Worm (Caenorhabditis elegans) whole organism, L1 larva: ENCODE data around the gene mpz-5.

ENCODE experiments used
- C16A3.4 ChIP-seq: fragments of 150-350 bp; optimal IDR thresholded peaks from 2 replicates; lab custom pipeline; 2014; ENCODE audit warnings: missing biosample characterization, missing genetic modification characterization
- C34B4.2 ChIP-seq: sonication (generic microtip); optimal IDR thresholded peaks from 2 replicates; lab custom pipeline; 2017; ENCODE audit warnings: mild to moderate bottlenecking, missing genetic modification characterization, missing compliant biosample characterization
- F16B12.6 ChIP-seq: fragments of 150-350 bp; optimal IDR thresholded peaks from 2 replicates; lab custom pipeline; 2014; ENCODE audit warnings: missing biosample characterization, missing genetic modification characterization
- aha-1 ChIP-seq: fragments of 150-350 bp; optimal IDR thresholded peaks from 2 replicates; lab custom pipeline; 2014; ENCODE audit warnings: missing biosample characterization, missing genetic modification characterization
- aly-2 ChIP-seq: fragments of 150-350 bp; optimal IDR thresholded peaks from 2 replicates; lab custom pipeline; 2014; ENCODE audit warnings: missing biosample characterization, missing genetic modification characterization
- ama-1 ChIP-seq: fragments of 150-350 bp; optimal IDR thresholded peaks from 2 replicates; lab custom pipeline; 2014
- ceh-63 ChIP-seq: fragments of 200-800 bp; sonication (Bioruptor generic); optimal IDR thresholded peaks from 2 replicates; lab custom pipeline; 2018; ENCODE audit warnings: mild to moderate bottlenecking, missing genetic modification characterization, missing compliant biosample characterization
- ceh-8 ChIP-seq: fragments of 200-800 bp; sonication (Bioruptor generic); optimal IDR thresholded peaks from 2 replicates; lab custom pipeline; 2018; ENCODE audit warnings: mild to moderate bottlenecking, missing genetic modification characterization, moderate library complexity, missing compliant biosample characterization
- ceh-82 ChIP-seq, 3 experiments: fragments of 150-350 bp in 1 of 3; sonication (generic microtip) in 2 of 3; optimal IDR thresholded peaks; 2 replicates each; lab custom pipeline; 2014 to 2017; ENCODE audit warnings: missing biosample characterization in 3 of 3, missing genetic modification characterization in 3 of 3
- ceh-88 ChIP-seq: fragments of 200-800 bp; sonication (Bioruptor generic); IDR thresholded peaks from 2 replicates; pipeline ENCODE4 v1.3.6; 2022; ENCODE audit warnings: missing genetic modification characterization, missing compliant biosample characterization
- ces-1 ChIP-seq: fragments of 150-350 bp; optimal IDR thresholded peaks from 2 replicates; lab custom pipeline; 2014; ENCODE audit warnings: missing biosample characterization, missing genetic modification reagents, missing genetic modification characterization
- dsc-1 ChIP-seq: sonication (generic microtip); optimal IDR thresholded peaks from 2 replicates; lab custom pipeline; 2016; ENCODE audit warnings: mild to moderate bottlenecking, missing genetic modification characterization, missing compliant biosample characterization
- egl-13 ChIP-seq: sonication (generic microtip); optimal IDR thresholded peaks from 2 replicates; lab custom pipeline; 2016; ENCODE audit warnings: missing genotype, missing genetic modification reagents, missing genetic modification characterization, missing compliant biosample characterization
- egl-27 ChIP-seq, 2 experiments: fragments of 150-350 bp in 1 of 2; sonication (generic microtip); optimal IDR thresholded peaks; 3 replicates each; lab custom pipeline; 2017 to 2018; ENCODE audit warnings: missing biosample characterization in 2 of 2, missing genetic modification characterization in 2 of 2, missing genetic modification reagents in 2 of 2
- elt-2 ChIP-seq: sonication (generic microtip); optimal IDR thresholded peaks from 2 replicates; lab custom pipeline; 2016; ENCODE audit warnings: missing genetic modification characterization, mild to moderate bottlenecking, inconsistent platforms, missing compliant biosample characterization, missing genetic modification reagents
- ets-5 ChIP-seq: fragments of 200-800 bp; sonication (Bioruptor generic); IDR thresholded peaks from 2 replicates; pipeline ENCODE4 v1.3.6; 2022; ENCODE audit warnings: missing genetic modification characterization, missing compliant biosample characterization
- fkh-10 ChIP-seq: sonication (generic microtip); optimal IDR thresholded peaks from 2 replicates; lab custom pipeline; 2017; ENCODE audit warnings: missing biosample characterization, missing genetic modification reagents, missing genetic modification characterization
- fkh-4 ChIP-seq: sonication (generic microtip); optimal IDR thresholded peaks from 2 replicates; lab custom pipeline; 2016; ENCODE audit warnings: missing compliant biosample characterization, missing genetic modification characterization, borderline replicate concordance
- grh-1 ChIP-seq: fragments of 200-800 bp; sonication (Bioruptor generic); IDR thresholded peaks from 2 replicates; pipeline ENCODE4 v1.3.6; 2022; ENCODE audit warnings: missing genetic modification reagents, missing genetic modification characterization, missing compliant biosample characterization
- hlh-17 ChIP-seq: fragments of 200-800 bp; sonication (Bioruptor generic); optimal IDR thresholded peaks from 2 replicates; lab custom pipeline; 2018; ENCODE audit warnings: missing genetic modification characterization, mild to moderate bottlenecking, missing compliant biosample characterization, moderate library complexity, borderline replicate concordance
- hlh-4 ChIP-seq: sonication (generic microtip); optimal IDR thresholded peaks from 2 replicates; lab custom pipeline; 2016; ENCODE audit warnings: mild to moderate bottlenecking, missing genetic modification characterization, missing compliant biosample characterization
- hpl-2 ChIP-seq: fragments of 150-350 bp; optimal IDR thresholded peaks from 2 replicates; lab custom pipeline; 2014; ENCODE audit warnings: missing biosample characterization, missing genetic modification reagents, missing genetic modification characterization
- irx-1 ChIP-seq: sonication (generic microtip); optimal IDR thresholded peaks from 2 replicates; lab custom pipeline; 2016; ENCODE audit warnings: missing genetic modification characterization, missing compliant biosample characterization
- isw-1 ChIP-seq: fragments of 200-800 bp; sonication (Bioruptor generic); IDR thresholded peaks from 2 replicates; pipeline ENCODE4 v1.3.6; 2022; ENCODE audit warnings: missing genetic modification characterization, missing compliant biosample characterization
- lin-13 ChIP-seq: fragments of 150-350 bp; optimal IDR thresholded peaks from 2 replicates; lab custom pipeline; 2014; ENCODE audit warnings: missing biosample characterization, missing genetic modification reagents, missing genetic modification characterization
- lin-15B ChIP-seq: fragments of 150-350 bp; sonication (generic microtip); optimal IDR thresholded peaks from 3 replicates; lab custom pipeline; 2014; ENCODE audit warnings: missing biosample characterization, missing genetic modification characterization
- lin-35 ChIP-seq, 2 experiments: fragments of 150-350 bp; optimal IDR thresholded peaks; 2 replicates each; lab custom pipeline; 2014; ENCODE audit warnings: missing biosample characterization in 2 of 2, missing genetic modification characterization in 2 of 2, missing genetic modification reagents in 2 of 2
- lir-3 ChIP-seq: sonication (generic microtip); optimal IDR thresholded peaks from 2 replicates; lab custom pipeline; 2016; ENCODE audit warnings: mild to moderate bottlenecking, missing genetic modification characterization, moderate library complexity, missing compliant biosample characterization; ENCODE audit not compliant: poor library complexity
- lsy-2 ChIP-seq, 2 experiments: fragments of 150-350 bp; optimal IDR thresholded peaks; 2 replicates each; lab custom pipeline; 2014; ENCODE audit warnings: missing biosample characterization in 2 of 2, missing genetic modification characterization in 2 of 2
- mab-9 ChIP-seq: fragments of 200-800 bp; sonication (Bioruptor generic); IDR thresholded peaks from 2 replicates; pipeline ENCODE4 v1.3.6; 2022; ENCODE audit warnings: missing genetic modification reagents, missing genetic modification characterization, missing compliant biosample characterization
- mdl-1 ChIP-seq, 2 experiments: fragments of 150-350 bp; optimal IDR thresholded peaks; 2 replicates each; lab custom pipeline; 2014 to 2017; ENCODE audit warnings: missing biosample characterization in 2 of 2, missing genetic modification characterization in 2 of 2, inconsistent platforms in 1 of 2
- mep-1 ChIP-seq: fragments of 150-350 bp; optimal IDR thresholded peaks from 2 replicates; lab custom pipeline; 2014; ENCODE audit warnings: missing biosample characterization, missing genetic modification characterization
- nhr-12 ChIP-seq: sonication (generic microtip); optimal IDR thresholded peaks from 2 replicates; lab custom pipeline; 2017; ENCODE audit warnings: missing biosample characterization, missing genetic modification characterization
- nhr-237 ChIP-seq: fragments of 150-350 bp; optimal IDR thresholded peaks from 2 replicates; lab custom pipeline; 2014; ENCODE audit warnings: missing biosample characterization, missing genetic modification characterization
- nhr-28 ChIP-seq: fragments of 150-350 bp; optimal IDR thresholded peaks from 2 replicates; lab custom pipeline; 2014; ENCODE audit warnings: missing biosample characterization, missing genetic modification characterization
- nhr-47 ChIP-seq: sonication (generic microtip); optimal IDR thresholded peaks from 2 replicates; lab custom pipeline; 2016; ENCODE audit warnings: mild to moderate bottlenecking, missing genetic modification characterization, moderate library complexity, missing compliant biosample characterization
- nhr-76 ChIP-seq: sonication (generic microtip); optimal IDR thresholded peaks from 2 replicates; lab custom pipeline; 2017; ENCODE audit warnings: missing biosample characterization, missing genetic modification characterization
- nhr-84 ChIP-seq: sonication (generic microtip); optimal IDR thresholded peaks from 2 replicates; lab custom pipeline; 2017; ENCODE audit warnings: missing biosample characterization, missing genetic modification characterization
- nhr-90 ChIP-seq: sonication (generic microtip); optimal IDR thresholded peaks from 2 replicates; lab custom pipeline; 2016; ENCODE audit warnings: mild to moderate bottlenecking, missing genetic modification characterization, missing compliant biosample characterization; ENCODE audit not compliant: poor library complexity
- pag-3 ChIP-seq: sonication (generic microtip); optimal IDR thresholded peaks from 2 replicates; lab custom pipeline; 2017; ENCODE audit warnings: missing genetic modification characterization, mild to moderate bottlenecking, missing compliant biosample characterization, antibody characterized with exemption, borderline replicate concordance; ENCODE audit not compliant: insufficient read depth
- rnt-1 ChIP-seq: sonication (generic microtip); optimal IDR thresholded peaks from 2 replicates; lab custom pipeline; 2016; ENCODE audit warnings: mild to moderate bottlenecking, missing genetic modification characterization, moderate library complexity, missing compliant biosample characterization
- sptf-1 ChIP-seq: fragments of 150-350 bp; optimal IDR thresholded peaks from 2 replicates; lab custom pipeline; 2014; ENCODE audit warnings: missing biosample characterization, missing genetic modification characterization
- sup-37 ChIP-seq: fragments of 200-800 bp; sonication (Bioruptor generic); optimal IDR thresholded peaks from 2 replicates; lab custom pipeline; 2018; ENCODE audit warnings: mild to moderate bottlenecking, missing genetic modification characterization, missing compliant biosample characterization
- swsn-7 ChIP-seq: sonication (generic microtip); optimal IDR thresholded peaks from 2 replicates; lab custom pipeline; 2016; ENCODE audit warnings: missing genetic modification characterization, missing compliant biosample characterization
- tlp-1 ChIP-seq: fragments of 150-350 bp; optimal IDR thresholded peaks from 2 replicates; lab custom pipeline; 2014; ENCODE audit warnings: missing biosample characterization, missing genetic modification characterization
- unc-130 ChIP-seq: fragments of 150-350 bp; optimal IDR thresholded peaks from 2 replicates; lab custom pipeline; 2017; ENCODE audit warnings: missing biosample characterization, missing genetic modification characterization, inconsistent platforms
- unc-86 ChIP-seq: sonication (generic microtip); optimal IDR thresholded peaks from 2 replicates; lab custom pipeline; 2016; ENCODE audit warnings: missing genetic modification characterization, missing compliant biosample characterization
- unc-98 ChIP-seq: fragments of 200-800 bp; sonication (Bioruptor generic); IDR thresholded peaks from 2 replicates; pipeline ENCODE4 v1.3.6; 2022; ENCODE audit warnings: missing genetic modification characterization, missing compliant biosample characterization
- xbp-1 ChIP-seq: sonication (generic microtip); optimal IDR thresholded peaks from 2 replicates; lab custom pipeline; 2016; ENCODE audit warnings: missing genetic modification characterization, missing compliant biosample characterization
- ztf-4 ChIP-seq: fragments of 150-350 bp; optimal IDR thresholded peaks from 2 replicates; lab custom pipeline; 2014; ENCODE audit warnings: missing biosample characterization, missing genetic modification characterization

The mpz-5 gene

ce11 chrIV:10346948-10347347 lies 26.7 kb downstream of the mpz-5 start:
- TF ChIP-seq nhr-90 (no peak), pag-3 (tag; lab: Kevin White, UChicago) (no peak), sup-37 (GFP tag; lab: Kevin White, UChicago) (no peak), nhr-12 (tag; lab: Kevin White, UChicago) (no peak), fkh-4 (tag; lab: Kevin White, UChicago) (no peak), unc-86 (tag; lab: Kevin White, UChicago) (no peak), mep-1 (tag; lab: Kevin White, UChicago) (no peak), nhr-47 (tag; lab: Kevin White, UChicago) (no peak), ztf-4 (tag; lab: Kevin White, UChicago) (no peak), F16B12.6 (tag; lab: Kevin White, UChicago) (no peak), grh-1 (GFP tag; lab: Robert Waterston, UW) (no peak), ceh-82 (tag; optimal IDR thresholded peaks at IDR 0.05; lab: Kevin White, UChicago) (no peak), nhr-76 (no peak), hlh-4 (no peak), irx-1 (no peak)

DNA sequence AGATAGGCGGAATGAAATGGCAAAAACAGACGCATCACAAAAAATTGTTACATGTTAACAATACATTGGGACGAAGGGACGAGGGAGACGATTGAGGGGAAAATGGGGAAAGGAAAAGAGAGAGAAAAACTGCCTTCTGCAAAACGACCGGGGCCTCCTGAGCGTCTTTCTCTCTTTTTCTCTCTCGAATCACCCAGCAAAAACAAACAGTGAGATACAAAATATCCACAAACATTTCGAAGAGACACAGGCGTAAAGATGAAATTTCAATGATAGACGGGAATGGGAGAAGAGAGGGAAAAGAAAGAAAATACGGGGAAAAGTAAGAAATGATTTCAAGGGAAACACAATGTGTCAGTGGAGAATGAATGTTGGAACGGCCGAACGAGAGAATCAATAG lies 27.6 kb downstream of the mpz-5 start:
- no peak for TF ChIP-seq elt-2 (tag; lab: Kevin White, UChicago)
- no peak for TF ChIP-seq aha-1 (tag; lab: Kevin White, UChicago)
- TF ChIP-seq mep-1 (tag; lab: Kevin White, UChicago), result peak; percentile 85
- no peak for TF ChIP-seq xbp-1
- TF ChIP-seq nhr-237 (tag; lab: Kevin White, UChicago), result no peak
- no peak for TF ChIP-seq nhr-12 (tag; lab: Kevin White, UChicago)
- TF ChIP-seq sptf-1, result no peak
- TF ChIP-seq ceh-8 (GFP tag; lab: Kevin White, UChicago), result peak; percentile 18
- TF ChIP-seq egl-13 (tag; lab: Kevin White, UChicago), result no peak
- no peak for TF ChIP-seq lin-13
- no peak for TF ChIP-seq hpl-2 (GFP tag; lab: Kevin White, UChicago)
- peak in 1 of 3 experiments; percentile 46 for TF ChIP-seq ceh-82 (tag; optimal IDR thresholded peaks at IDR 0.05; lab: Kevin White, UChicago)
- no peak for TF ChIP-seq aly-2 (tag; lab: Kevin White, UChicago)
- no peak for TF ChIP-seq C16A3.4 (tag; lab: Kevin White, UChicago)
- peak; percentile 64 for TF ChIP-seq rnt-1 (tag; lab: Kevin White, UChicago)
- TF ChIP-seq egl-27 (tag; optimal IDR thresholded peaks at IDR 0.05; lab: Kevin White, UChicago), result no peak
- peak; percentile 48 for TF ChIP-seq irx-1
- TF ChIP-seq fkh-10 (GFP tag; lab: Kevin White, UChicago), result no peak
- no peak for TF ChIP-seq ztf-4 (tag; lab: Kevin White, UChicago)
- TF ChIP-seq lin-15B (tag; lab: Kevin White, UChicago), result no peak
- TF ChIP-seq ama-1 (lab: Kevin White, UChicago), result no peak
- no peak for TF ChIP-seq ces-1 (GFP tag; lab: Kevin White, UChicago)
- TF ChIP-seq lir-3 (tag; lab: Kevin White, UChicago), result peak; percentile 8
- peak; percentile 30 to 54 for TF ChIP-seq lin-35 (GFP tag; optimal IDR thresholded peaks at IDR 0.05; lab: Kevin White, UChicago)
- no peak for TF ChIP-seq hlh-17 (GFP tag; lab: Kevin White, UChicago)
- TF ChIP-seq mdl-1 (tag; optimal IDR thresholded peaks at IDR 0.05; lab: Kevin White, UChicago), result peak in 1 of 2 experiments; percentile 39
- no peak for TF ChIP-seq ceh-88 (GFP tag; lab: Robert Waterston, UW)
- TF ChIP-seq C34B4.2 (tag; lab: Kevin White, UChicago), result no peak
- no peak for TF ChIP-seq unc-98 (GFP tag; lab: Robert Waterston, UW)
- peak; percentile 12 to 75 for TF ChIP-seq lsy-2 (tag; optimal IDR thresholded peaks at IDR 0.05; lab: Kevin White, UChicago)
- peak; percentile 42 for TF ChIP-seq swsn-7 (tag; lab: Kevin White, UChicago)
- no peak for TF ChIP-seq mab-9 (GFP tag; lab: Robert Waterston, UW)
- TF ChIP-seq hlh-4, result no peak
- no peak for TF ChIP-seq fkh-4 (tag; lab: Kevin White, UChicago)
- no peak for TF ChIP-seq nhr-84 (tag; lab: Kevin White, UChicago)
- no peak for TF ChIP-seq ceh-63 (GFP tag; lab: Kevin White, UChicago)
- no peak for TF ChIP-seq dsc-1 (tag; lab: Kevin White, UChicago)
- no peak for TF ChIP-seq tlp-1
- no peak for TF ChIP-seq isw-1 (GFP tag; lab: Robert Waterston, UW)
- no peak for TF ChIP-seq ets-5 (GFP tag; lab: Robert Waterston, UW)
- TF ChIP-seq unc-86 (tag; lab: Kevin White, UChicago), result no peak
- TF ChIP-seq unc-130 (tag; lab: Kevin White, UChicago), result no peak
- no peak for TF ChIP-seq nhr-28 (tag; lab: Kevin White, UChicago)
